Worm (Caenorhabditis elegans) whole organism, young adult: ENCODE results near the gene maph-1.3.

Experiments used
- B0019.2 ChIP-seq: fragments of 200-800 bp; sonication (Bioruptor generic); conservative IDR thresholded peaks from 2 replicates; pipeline ENCODE4 v1.3.6; 2022; ENCODE audit warnings: missing genetic modification reagents, missing genetic modification characterization, missing compliant biosample characterization
- B0261.1 ChIP-seq: sonication (generic microtip); optimal IDR thresholded peaks from 2 replicates; lab custom pipeline; 2016; ENCODE audit warnings: mild to moderate bottlenecking, missing genetic modification characterization, moderate library complexity, missing compliant biosample characterization
- B0336.3 ChIP-seq: fragments of 200-800 bp; sonication (Bioruptor generic); IDR thresholded peaks from 2 replicates; pipeline ENCODE4 v1.3.6; 2022; ENCODE audit warnings: missing genetic modification characterization, missing compliant biosample characterization
- C06A6.2 ChIP-seq: fragments of 200-800 bp; sonication (Bioruptor generic); conservative IDR thresholded peaks from 2 replicates; pipeline ENCODE4 v1.3.6; 2022; ENCODE audit warnings: missing genetic modification characterization, missing compliant biosample characterization
- F10E7.11 ChIP-seq: sonication (generic microtip); optimal IDR thresholded peaks from 2 replicates; lab custom pipeline; 2017; ENCODE audit warnings: mild to moderate bottlenecking, missing genetic modification characterization, moderate library complexity, missing compliant biosample characterization
- F23B12.7 ChIP-seq: sonication (generic microtip); optimal IDR thresholded peaks from 2 replicates; lab custom pipeline; 2017; ENCODE audit warnings: missing genetic modification characterization, mild to moderate bottlenecking, missing compliant biosample characterization, antibody characterized with exemption, moderate library complexity; ENCODE audit not compliant: insufficient read depth
- F39B2.1 ChIP-seq: fragments of 200-800 bp; sonication (Bioruptor generic); IDR thresholded peaks from 2 replicates; pipeline ENCODE4 v1.3.6; 2022; ENCODE audit warnings: missing genetic modification reagents, missing genetic modification characterization, missing compliant biosample characterization
- F57A8.1 ChIP-seq: fragments of 200-800 bp; sonication (Bioruptor generic); optimal IDR thresholded peaks from 2 replicates; lab custom pipeline; 2018; ENCODE audit warnings: mild to moderate bottlenecking, missing genetic modification characterization, moderate library complexity, missing compliant biosample characterization
- F57C9.4 ChIP-seq: sonication (generic microtip); optimal IDR thresholded peaks from 2 replicates; lab custom pipeline; 2017; ENCODE audit warnings: mild to moderate bottlenecking, missing genetic modification characterization, missing compliant biosample characterization
- K11D2.4 ChIP-seq: fragments of 200-800 bp; sonication (Bioruptor generic); IDR thresholded peaks from 2 replicates; pipeline ENCODE4 v1.3.6; 2022; ENCODE audit warnings: missing genetic modification reagents, missing genetic modification characterization, missing compliant biosample characterization
- T07F8.4 ChIP-seq: sonication (generic microtip); optimal IDR thresholded peaks from 2 replicates; lab custom pipeline; 2016; ENCODE audit warnings: mild to moderate bottlenecking, missing genetic modification characterization, moderate library complexity, missing compliant biosample characterization
- T26A5.8 ChIP-seq: sonication (generic microtip); optimal IDR thresholded peaks from 2 replicates; lab custom pipeline; 2016; ENCODE audit warnings: missing genetic modification characterization, missing compliant biosample characterization
- Y53G8AR.9 ChIP-seq: fragments of 200-800 bp; sonication (Bioruptor generic); conservative IDR thresholded peaks from 2 replicates; pipeline ENCODE4 v1.3.6; 2022; ENCODE audit warnings: missing genetic modification reagents, missing genetic modification characterization, missing compliant biosample characterization
- Y56A3A.18 ChIP-seq: fragments of 200-800 bp; sonication (Bioruptor generic); IDR thresholded peaks from 2 replicates; pipeline ENCODE4 v1.3.6; 2022; ENCODE audit warnings: missing genetic modification reagents, missing genetic modification characterization, missing compliant biosample characterization
- Y67H2A.10 ChIP-seq: fragments of 200-800 bp; sonication (Bioruptor generic); conservative IDR thresholded peaks from 2 replicates; pipeline ENCODE4 v1.3.6; 2022; ENCODE audit warnings: missing genetic modification reagents, missing genetic modification characterization, missing compliant biosample characterization
- Y79H2A.3 ChIP-seq: fragments of 200-800 bp; sonication (Bioruptor generic); conservative IDR thresholded peaks from 2 replicates; pipeline ENCODE4 v1.3.6; 2022; ENCODE audit warnings: missing genetic modification reagents, missing genetic modification characterization, missing compliant biosample characterization
- akir-1 ChIP-seq: fragments of 200-800 bp; sonication (Bioruptor generic); optimal IDR thresholded peaks from 2 replicates; lab custom pipeline; 2018; ENCODE audit warnings: mild to moderate bottlenecking, missing genetic modification characterization, moderate library complexity, missing compliant biosample characterization
- aptf-3 ChIP-seq: fragments of 200-800 bp; sonication (Bioruptor generic); IDR thresholded peaks from 2 replicates; pipeline ENCODE4 v1.3.6; 2022; ENCODE audit warnings: missing genetic modification characterization, missing compliant biosample characterization
- attf-3 ChIP-seq: fragments of 200-800 bp; sonication (Bioruptor generic); conservative IDR thresholded peaks from 2 replicates; pipeline ENCODE4 v1.3.6; 2022; ENCODE audit warnings: missing genetic modification reagents, missing genetic modification characterization, missing compliant biosample characterization
- attf-5 ChIP-seq: fragments of 200-800 bp; sonication (Bioruptor generic); optimal IDR thresholded peaks from 2 replicates; lab custom pipeline; 2018; ENCODE audit warnings: mild to moderate bottlenecking, missing genetic modification characterization, missing compliant biosample characterization
- dpl-1 ChIP-seq: fragments of 150-350 bp; optimal IDR thresholded peaks from 2 replicates; lab custom pipeline; 2014; ENCODE audit warnings: missing biosample characterization, missing genetic modification reagents, missing genetic modification characterization
- efl-1 ChIP-seq: fragments of 150-350 bp; optimal IDR thresholded peaks from 2 replicates; lab custom pipeline; 2014; ENCODE audit warnings: missing biosample characterization, missing genetic modification reagents, missing genetic modification characterization
- egl-18 ChIP-seq: fragments of 200-800 bp; sonication (Bioruptor generic); IDR thresholded peaks from 2 replicates; pipeline ENCODE4 v1.3.6; 2022; ENCODE audit warnings: missing genetic modification reagents, missing genetic modification characterization, missing compliant biosample characterization
- egrh-3 ChIP-seq: fragments of 200-800 bp; sonication (Bioruptor generic); IDR thresholded peaks from 2 replicates; pipeline ENCODE4 v1.3.6; 2022; ENCODE audit warnings: missing genetic modification reagents, missing genetic modification characterization, missing compliant biosample characterization
- ekl-4 ChIP-seq: fragments of 200-800 bp; sonication (Bioruptor generic); IDR thresholded peaks from 2 replicates; pipeline ENCODE4 v1.3.6; 2022; ENCODE audit warnings: missing genetic modification reagents, missing genetic modification characterization, missing compliant biosample characterization
- gei-17 ChIP-seq: fragments of 200-800 bp; sonication (Bioruptor generic); optimal IDR thresholded peaks from 2 replicates; lab custom pipeline; 2018; ENCODE audit warnings: mild to moderate bottlenecking, missing genetic modification characterization, missing compliant biosample characterization
- him-1 ChIP-seq: sonication (generic microtip); optimal IDR thresholded peaks from 2 replicates; lab custom pipeline; 2016; ENCODE audit warnings: missing genotype, missing genetic modification reagents, missing genetic modification characterization, missing compliant biosample characterization
- hlh-12 ChIP-seq: sonication (generic microtip); optimal IDR thresholded peaks from 2 replicates; lab custom pipeline; 2016; ENCODE audit warnings: missing genetic modification characterization, missing compliant biosample characterization
- hmg-20 ChIP-seq: fragments of 200-800 bp; sonication (Bioruptor generic); IDR thresholded peaks from 2 replicates; pipeline ENCODE4 v1.3.6; 2022; ENCODE audit warnings: missing genetic modification reagents, missing genetic modification characterization, missing compliant biosample characterization
- hsf-1 ChIP-seq: fragments of 200-800 bp; sonication (Bioruptor generic); IDR thresholded peaks from 2 replicates; pipeline ENCODE4 v1.3.6; 2022; ENCODE audit warnings: missing genetic modification reagents, missing genetic modification characterization, missing compliant biosample characterization
- lag-1 ChIP-seq: fragments of 200-800 bp; sonication (Bioruptor generic); IDR thresholded peaks from 2 replicates; pipeline ENCODE4 v1.3.6; 2022; ENCODE audit warnings: missing genetic modification reagents, missing genetic modification characterization, missing compliant biosample characterization
- let-526 ChIP-seq: fragments of 200-800 bp; sonication (Bioruptor generic); IDR thresholded peaks from 2 replicates; pipeline ENCODE4 v1.3.6; 2022; ENCODE audit warnings: missing genetic modification reagents, missing genetic modification characterization, missing compliant biosample characterization
- lin-40 ChIP-seq: sonication (generic microtip); optimal IDR thresholded peaks from 2 replicates; lab custom pipeline; 2016; ENCODE audit warnings: missing genetic modification characterization, mild to moderate bottlenecking, missing compliant biosample characterization, missing genotype, missing genetic modification reagents
- lsl-1 ChIP-seq: fragments of 200-800 bp; sonication (Bioruptor generic); optimal IDR thresholded peaks from 2 replicates; lab custom pipeline; 2018; ENCODE audit warnings: mild to moderate bottlenecking, missing genetic modification characterization, moderate library complexity, missing compliant biosample characterization
- madf-3 ChIP-seq: fragments of 200-800 bp; sonication (Bioruptor generic); IDR thresholded peaks from 2 replicates; pipeline ENCODE4 v1.3.6; 2022; ENCODE audit warnings: missing genetic modification reagents, missing genetic modification characterization, missing compliant biosample characterization
- madf-8 ChIP-seq: fragments of 200-800 bp; sonication (Bioruptor generic); conservative IDR thresholded peaks from 2 replicates; pipeline ENCODE4 v1.3.6; 2022; ENCODE audit warnings: missing genetic modification reagents, missing genetic modification characterization, missing compliant biosample characterization
- mcd-1 ChIP-seq: fragments of 200-800 bp; sonication (Bioruptor generic); IDR thresholded peaks from 2 replicates; pipeline ENCODE4 v1.3.6; 2022; ENCODE audit warnings: missing genetic modification reagents, missing genetic modification characterization, missing compliant biosample characterization
- nhr-120 ChIP-seq: fragments of 200-800 bp; sonication (Bioruptor generic); IDR thresholded peaks from 2 replicates; pipeline ENCODE4 v1.3.6; 2022; ENCODE audit warnings: missing genetic modification characterization, missing compliant biosample characterization
- nhr-27 ChIP-seq: fragments of 200-800 bp; sonication (Bioruptor generic); optimal IDR thresholded peaks from 2 replicates; lab custom pipeline; 2018; ENCODE audit warnings: mild to moderate bottlenecking, missing genetic modification characterization, moderate library complexity, missing compliant biosample characterization
- nhr-80 ChIP-seq: sonication (generic microtip); optimal IDR thresholded peaks from 2 replicates; lab custom pipeline; 2016; ENCODE audit warnings: missing genetic modification characterization, missing compliant biosample characterization
- rcor-1 ChIP-seq: fragments of 200-800 bp; sonication (Bioruptor generic); IDR thresholded peaks from 2 replicates; pipeline ENCODE4 v1.3.6; 2022; ENCODE audit warnings: missing genetic modification reagents, missing genetic modification characterization, missing compliant biosample characterization
- sdz-38 ChIP-seq: sonication (generic microtip); optimal IDR thresholded peaks from 2 replicates; lab custom pipeline; 2016; ENCODE audit warnings: missing genotype, missing genetic modification characterization, missing compliant biosample characterization
- snpc-4 ChIP-seq, 5 experiments: fragments of 150-350 bp in 1 of 5; sonication (generic microtip) in 4 of 5; optimal IDR thresholded peaks; 2 replicates each; lab custom pipeline; 2014 to 2018; ENCODE audit warnings: missing genetic modification characterization in 5 of 5, missing biosample characterization in 3 of 5, antibody characterized with exemption in 2 of 5, mild to moderate bottlenecking in 2 of 5, missing compliant biosample characterization in 2 of 5, missing genotype in 2 of 5, moderate library complexity in 2 of 5, missing genetic modification reagents in 1 of 5
- sptf-2 ChIP-seq: fragments of 200-800 bp; sonication (Bioruptor generic); optimal IDR thresholded peaks from 2 replicates; lab custom pipeline; 2018; ENCODE audit warnings: mild to moderate bottlenecking, missing genetic modification characterization, missing compliant biosample characterization
- unc-130 ChIP-seq: sonication (generic microtip); optimal IDR thresholded peaks from 2 replicates; lab custom pipeline; 2016; ENCODE audit warnings: missing genetic modification reagents, missing genetic modification characterization, missing compliant biosample characterization
- zim-3 ChIP-seq: sonication (generic microtip); optimal IDR thresholded peaks from 2 replicates; lab custom pipeline; 2017; ENCODE audit warnings: mild to moderate bottlenecking, missing genetic modification characterization, moderate library complexity, missing compliant biosample characterization
- ztf-18 ChIP-seq: sonication (generic microtip); optimal IDR thresholded peaks from 2 replicates; lab custom pipeline; 2016; ENCODE audit warnings: missing genotype, mild to moderate bottlenecking, missing genetic modification characterization, missing compliant biosample characterization
- ztf-25 ChIP-seq: fragments of 200-800 bp; sonication (Bioruptor generic); IDR thresholded peaks from 2 replicates; pipeline ENCODE4 v1.3.6; 2022; ENCODE audit warnings: missing genetic modification reagents, missing genetic modification characterization, missing compliant biosample characterization

Gene maph-1.3

DNA sequence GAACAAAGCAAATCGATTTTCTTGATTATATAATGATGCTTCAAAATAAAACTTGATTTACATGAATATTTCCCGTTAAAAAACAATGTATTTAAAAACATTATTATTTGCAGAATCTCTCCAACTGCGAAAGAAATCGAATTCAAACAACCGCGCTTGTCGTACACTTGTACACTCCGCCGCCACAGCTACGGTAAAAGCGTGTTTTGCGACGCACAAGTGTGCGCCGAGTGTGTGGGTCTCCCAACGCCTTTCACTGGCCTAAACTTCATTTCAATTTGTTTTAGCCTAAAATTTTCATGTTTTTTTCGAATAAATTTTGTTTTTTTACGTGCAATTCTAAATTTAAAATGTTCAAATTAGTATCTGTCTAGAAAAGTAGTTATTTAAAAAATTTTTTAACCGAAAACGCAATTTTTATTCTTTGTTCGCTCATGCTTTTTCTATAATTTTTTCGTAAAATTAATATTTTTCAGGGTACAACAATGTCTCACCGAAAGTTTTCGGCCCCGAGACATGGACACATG is 22.7 kb downstream of the maph-1.3 start, which contains the start of gene rpl-3 (continued):
- TF ChIP-seq lsl-1 (peak; percentile 100), Y53G8AR.9 (GFP tag; lab: Robert Waterston, UW) (peak; percentile 100), F39B2.1 (peak; percentile 98), snpc-4 (GFP tag; optimal IDR thresholded peaks at IDR 0.05; lab: Kevin White, UChicago) (peak; percentile 95), snpc-4 (tag; optimal IDR thresholded peaks at IDR 0.05; lab: Kevin White, UChicago) (peak; percentile 94 to 96 (median 96)), Y79H2A.3 (GFP tag; lab: Robert Waterston, UW) (peak; percentile 100), lag-1 (GFP tag; lab: Robert Waterston, UW) (peak; percentile 97), ekl-4 (peak; percentile 100), sptf-2 (GFP tag; lab: Kevin White, UChicago) (peak; percentile 96), Y67H2A.10 (GFP tag; lab: Robert Waterston, UW) (peak; percentile 100), B0019.2 (peak; percentile 100), madf-3 (peak; percentile 99), T26A5.8 (tag; lab: Kevin White, UChicago) (peak; percentile 99), nhr-27 (tag; lab: Kevin White, UChicago) (peak; percentile 99), ztf-18 (tag; lab: Kevin White, UChicago) (peak; percentile 91), let-526 (peak; percentile 100), egrh-3 (GFP tag; lab: Robert Waterston, UW) (peak; percentile 94), hmg-20 (GFP tag; lab: Robert Waterston, UW) (peak; percentile 98), Y56A3A.18 (GFP tag; lab: Robert Waterston, UW) (peak; percentile 100), F10E7.11 (tag; lab: Kevin White, UChicago) (peak; percentile 99), zim-3 (tag; lab: Kevin White, UChicago) (peak; percentile 99), attf-3 (GFP tag; lab: Robert Waterston, UW) (peak; percentile 94), nhr-120 (GFP tag; lab: Robert Waterston, UW) (peak; percentile 99), gei-17 (GFP tag; lab: Kevin White, UChicago) (peak; percentile 95), rcor-1 (peak; percentile 100), F23B12.7 (tag; lab: Kevin White, UChicago) (peak; percentile 99), F57A8.1 (peak; percentile 89), efl-1 (GFP tag; lab: Kevin White, UChicago) (peak; percentile 100), C06A6.2 (peak; percentile 100), mcd-1 (GFP tag; lab: Robert Waterston, UW) (peak; percentile 100), egl-18 (GFP tag; lab: Robert Waterston, UW) (peak; percentile 100), aptf-3 (GFP tag; lab: Robert Waterston, UW) (peak; percentile 96), B0261.1 (tag; lab: Kevin White, UChicago) (peak; percentile 56), unc-130 (GFP tag; lab: Kevin White, UChicago) (peak; percentile 98), dpl-1 (GFP tag; lab: Kevin White, UChicago) (peak; percentile 100), lin-40 (tag; lab: Kevin White, UChicago) (peak; percentile 99), sdz-38 (tag; lab: Kevin White, UChicago) (no peak), nhr-80 (peak; percentile 100), T07F8.4 (tag; lab: Kevin White, UChicago) (peak; percentile 95), attf-5 (GFP tag; lab: Kevin White, UChicago) (peak; percentile 100), ztf-25 (GFP tag; lab: Robert Waterston, UW) (peak; percentile 96), him-1 (peak; percentile 99), F57C9.4 (peak; percentile 99), K11D2.4 (peak; percentile 100), hsf-1 (GFP tag; lab: Robert Waterston, UW) (peak; percentile 97), akir-1 (peak; percentile 93), madf-8 (GFP tag; lab: Robert Waterston, UW) (peak; percentile 96), hlh-12 (tag; lab: Kevin White, UChicago) (peak; percentile 40), B0336.3 (peak; percentile 100)
